1 fruit fly cellular context compared by ENCODE assay signal in genomic region chr3L:11294496-11295163, dm6.
TF ChIP-seq lines count a peak whose summit lies in the region.

No protein-coding gene starts in this region.

TF ChIP-seq in whole organism, embryonic, 481 proteins besides CTCF, POLR2A, EP300 and RAD21 (continued from another document):
- TF ChIP-seq jing (GFP tag; optimal IDR thresholded peaks at IDR 0.05; lab: Kevin White, UChicago) (no peak), Blimp-1 (GFP tag; optimal IDR thresholded peaks at IDR 0.05; lab: Kevin White, UChicago) (peak; percentile 23), crol (GFP tag; IDR thresholded peaks at IDR 0.05; lab: Robert Waterston, UW) (peak; percentile 63), crp (GFP tag; optimal IDR thresholded peaks at IDR 0.05; lab: Kevin White, UChicago) (peak in 1 of 2 experiments; percentile 51), wek (GFP tag; optimal IDR thresholded peaks at IDR 0.05; lab: Kevin White, UChicago) (no peak), Hey (tag; optimal IDR thresholded peaks at IDR 0.05; lab: Kevin White, UChicago) (no peak), Spps (tag; optimal IDR thresholded peaks at IDR 0.05; lab: Kevin White, UChicago) (no peak), Drgx (GFP tag; IDR thresholded peaks at IDR 0.05; lab: Robert Waterston, UW) (peak; percentile 44; the same call in 1 of the 2 replicates), kni (GFP tag; optimal IDR thresholded peaks at IDR 0.05; lab: Kevin White, UChicago) (peak; percentile 39), pros (GFP tag; optimal IDR thresholded peaks at IDR 0.05; lab: Kevin White, UChicago) (peak; percentile 3), peb (GFP tag; IDR thresholded peaks at IDR 0.05; lab: Robert Waterston, UW) (no peak), jumu (GFP tag; optimal IDR thresholded peaks at IDR 0.05; lab: Kevin White, UChicago) (no peak)
